Worm (Caenorhabditis elegans) whole organism, L3 larva: ENCODE measurements around the gene ast-1.

Experiments used
- fkh-2 ChIP-seq: fragments of 150-350 bp; optimal IDR thresholded peaks from 2 replicates; lab custom pipeline; 2014; ENCODE audit warnings: missing biosample characterization, missing genetic modification reagents, missing genetic modification characterization
- jun-1 ChIP-seq: fragments of 150-350 bp; optimal IDR thresholded peaks from 2 replicates; lab custom pipeline; 2014; ENCODE audit warnings: missing biosample characterization, missing genetic modification reagents, missing genetic modification characterization
- nhr-77 ChIP-seq: fragments of 150-350 bp; optimal IDR thresholded peaks from 2 replicates; lab custom pipeline; 2014; ENCODE audit warnings: missing biosample characterization, missing genetic modification characterization
- unc-39 ChIP-seq: sonication (generic microtip); optimal IDR thresholded peaks from 4 replicates; lab custom pipeline; 2017; ENCODE audit warnings: missing biosample characterization, missing genetic modification characterization

- TF ChIP-seq unc-39 (tag; lab: Kevin White, UChicago) (no peak), fkh-2 (tag; lab: Kevin White, UChicago) (no peak), nhr-77 (tag; lab: Kevin White, UChicago) (no peak), jun-1 (no peak)
Measured at ce11 chrII:4167833-4168232, 32.7 kb upstream of the ast-1 start.
